Fruit fly (Drosophila melanogaster) whole organism, prepupa: ENCODE measurements around the gene Fum2.

Experiments
- CG10631 ChIP-seq: fragments of 200-800 bp; sonication (Bioruptor generic); optimal IDR thresholded peaks from 2 replicates; lab custom pipeline; 2016; ENCODE audit warnings: missing biosample characterization, missing genetic modification characterization
- CG10669 ChIP-seq: fragments of 200-800 bp; sonication (Bioruptor generic); optimal IDR thresholded peaks from 3 replicates; lab custom pipeline; 2018; ENCODE audit warnings: missing biosample characterization, mild to moderate bottlenecking, missing genetic modification characterization, moderate library complexity
- CG11294 ChIP-seq: fragments of 200-800 bp; sonication (Bioruptor generic); IDR thresholded peaks from 2 replicates; pipeline ENCODE4 v1.3.6; 2022; ENCODE audit warnings: missing biosample characterization, missing genetic modification characterization
- CG11902 ChIP-seq: fragments of 200-800 bp; sonication (Bioruptor generic); optimal IDR thresholded peaks from 3 replicates; lab custom pipeline; 2016; ENCODE audit warnings: missing biosample characterization, missing genetic modification characterization
- CG15336 ChIP-seq: fragments of 200-800 bp; sonication (Bioruptor generic); IDR thresholded peaks from 2 replicates; pipeline ENCODE4 v1.3.6; 2022; ENCODE audit warnings: missing biosample characterization, missing genetic modification characterization
- CG1621 ChIP-seq: fragments of 200-800 bp; sonication (Bioruptor generic); optimal IDR thresholded peaks from 3 replicates; lab custom pipeline; 2018; ENCODE audit warnings: missing biosample characterization, mild to moderate bottlenecking, missing genetic modification characterization
- CG16779 ChIP-seq: fragments of 200-800 bp; sonication (Bioruptor generic); optimal IDR thresholded peaks from 3 replicates; lab custom pipeline; 2017; ENCODE audit warnings: missing biosample characterization, mild to moderate bottlenecking, missing genetic modification characterization
- CG3032 ChIP-seq: fragments of 200-800 bp; optimal IDR thresholded peaks from 2 replicates; lab custom pipeline; 2019; ENCODE audit warnings: missing biosample characterization, mild to moderate bottlenecking, missing genetic modification characterization, moderate library complexity
- CG32006 ChIP-seq: fragments of 200-800 bp; sonication (Bioruptor generic); optimal IDR thresholded peaks from 3 replicates; lab custom pipeline; 2017; ENCODE audit warnings: missing biosample characterization, mild to moderate bottlenecking, missing genetic modification characterization
- CG3919 ChIP-seq: fragments of 200-800 bp; sonication (Bioruptor generic); optimal IDR thresholded peaks from 3 replicates; lab custom pipeline; 2016; ENCODE audit warnings: missing biosample characterization, missing genetic modification characterization
- CG4318 ChIP-seq: fragments of 200-800 bp; sonication (Bioruptor generic); optimal IDR thresholded peaks from 3 replicates; lab custom pipeline; 2017; ENCODE audit warnings: missing biosample characterization, mild to moderate bottlenecking, missing genetic modification characterization
- CG6276 ChIP-seq: fragments of 200-800 bp; sonication (Bioruptor generic); optimal IDR thresholded peaks from 2 replicates; lab custom pipeline; 2017; ENCODE audit warnings: missing biosample characterization, mild to moderate bottlenecking, missing genetic modification characterization
- CG6792 ChIP-seq: fragments of 200-800 bp; sonication (Bioruptor generic); optimal IDR thresholded peaks from 3 replicates; lab custom pipeline; 2016; ENCODE audit warnings: missing biosample characterization, missing genetic modification characterization
- CG6808 ChIP-seq: fragments of 200-800 bp; sonication (Bioruptor generic); optimal IDR thresholded peaks from 3 replicates; lab custom pipeline; 2017; ENCODE audit warnings: missing biosample characterization, missing genetic modification characterization, mild to moderate bottlenecking, moderate library complexity, missing genetic modification reagents
- CG6854 ChIP-seq: fragments of 200-800 bp; sonication (Bioruptor generic); optimal IDR thresholded peaks from 2 replicates; lab custom pipeline; 2017; ENCODE audit warnings: missing biosample characterization, mild to moderate bottlenecking, missing genetic modification characterization
- CG7368 ChIP-seq: fragments of 200-800 bp; sonication (Bioruptor generic); optimal IDR thresholded peaks from 3 replicates; lab custom pipeline; 2016; ENCODE audit warnings: missing biosample characterization, missing genetic modification characterization
- CG8119 ChIP-seq: fragments of 200-800 bp; sonication (Bioruptor generic); IDR thresholded peaks from 3 replicates; pipeline ENCODE4 v1.3.6; 2022; ENCODE audit warnings: missing biosample characterization, missing genetic modification characterization
- CG8632 ChIP-seq: fragments of 200-800 bp; sonication (Bioruptor generic); optimal IDR thresholded peaks from 3 replicates; lab custom pipeline; 2016; ENCODE audit warnings: missing biosample characterization, missing genetic modification characterization
- CG9139 ChIP-seq: fragments of 200-800 bp; sonication (Bioruptor generic); optimal IDR thresholded peaks from 3 replicates; lab custom pipeline; 2017; ENCODE audit warnings: missing biosample characterization, mild to moderate bottlenecking, missing genetic modification characterization
- Eip75B ChIP-seq: fragments of 200-800 bp; sonication (Bioruptor generic); optimal IDR thresholded peaks from 3 replicates; lab custom pipeline; 2016; ENCODE audit warnings: missing biosample characterization, missing genetic modification characterization
- Eip78C ChIP-seq: fragments of 200-800 bp; sonication (Bioruptor generic); peaks from one replicate; lab custom pipeline; 2016; ENCODE audit warnings: missing biosample characterization, missing genetic modification characterization
- Eip93F ChIP-seq: fragments of 200-800 bp; sonication (Bioruptor generic); optimal IDR thresholded peaks from 2 replicates; lab custom pipeline; 2016; ENCODE audit warnings: missing biosample characterization, mild to moderate bottlenecking, missing genetic modification characterization
- Ets21C ChIP-seq: fragments of 200-800 bp; sonication (Bioruptor generic); optimal IDR thresholded peaks from 3 replicates; lab custom pipeline; 2016; ENCODE audit warnings: missing biosample characterization, missing genetic modification characterization
- Ets96B ChIP-seq: fragments of 200-800 bp; optimal IDR thresholded peaks from 2 replicates; lab custom pipeline; 2019; ENCODE audit warnings: missing biosample characterization, mild to moderate bottlenecking, missing genetic modification characterization, moderate library complexity
- Hr38 ChIP-seq: sonication (Bioruptor generic); optimal IDR thresholded peaks from 2 replicates; lab custom pipeline; 2016; ENCODE audit warnings: missing biosample characterization, missing genetic modification characterization
- Lpt ChIP-seq: fragments of 200-800 bp; sonication (Bioruptor generic); optimal IDR thresholded peaks from 3 replicates; lab custom pipeline; 2016; ENCODE audit warnings: missing biosample characterization, missing genetic modification characterization
- Met ChIP-seq: fragments of 200-800 bp; sonication (Bioruptor generic); optimal IDR thresholded peaks from 3 replicates; lab custom pipeline; 2016; ENCODE audit warnings: missing biosample characterization, missing genetic modification characterization
- OdsH ChIP-seq: fragments of 200-800 bp; sonication (Bioruptor generic); optimal IDR thresholded peaks from 3 replicates; lab custom pipeline; 2016; ENCODE audit warnings: missing biosample characterization, missing genetic modification characterization
- Smox ChIP-seq: fragments of 200-800 bp; sonication (Bioruptor generic); optimal IDR thresholded peaks from 3 replicates; lab custom pipeline; 2016; ENCODE audit warnings: missing biosample characterization, missing genetic modification characterization
- Sox102F ChIP-seq: fragments of 200-800 bp; sonication (Bioruptor generic); optimal IDR thresholded peaks from 2 replicates; lab custom pipeline; 2016; ENCODE audit warnings: missing biosample characterization, mild to moderate bottlenecking, missing genetic modification characterization
- achi ChIP-seq: fragments of 200-800 bp; sonication (Bioruptor generic); optimal IDR thresholded peaks from 3 replicates; lab custom pipeline; 2016; ENCODE audit warnings: missing biosample characterization, missing genetic modification characterization
- cyc ChIP-seq: fragments of 200-800 bp; sonication (Bioruptor generic); optimal IDR thresholded peaks from 3 replicates; lab custom pipeline; 2016; ENCODE audit warnings: missing biosample characterization, missing genetic modification characterization
- dac ChIP-seq: fragments of 200-800 bp; sonication (Bioruptor generic); optimal IDR thresholded peaks from 2 replicates; lab custom pipeline; 2017; ENCODE audit warnings: missing biosample characterization, mild to moderate bottlenecking, missing genetic modification characterization
- eg ChIP-seq: fragments of 200-800 bp; sonication (Bioruptor generic); IDR thresholded peaks from 3 replicates; pipeline ENCODE4 v1.3.6; 2022; ENCODE audit warnings: missing biosample characterization, missing genetic modification characterization
- esn ChIP-seq: fragments of 200-800 bp; sonication (Bioruptor generic); optimal IDR thresholded peaks from 2 replicates; lab custom pipeline; 2016; ENCODE audit warnings: missing biosample characterization, mild to moderate bottlenecking, missing genetic modification characterization, moderate library complexity
- fd59A ChIP-seq: fragments of 200-800 bp; sonication (Bioruptor generic); optimal IDR thresholded peaks from 2 replicates; lab custom pipeline; 2017; ENCODE audit warnings: missing biosample characterization, mild to moderate bottlenecking, missing genetic modification characterization, missing genetic modification reagents
- fd85E ChIP-seq: fragments of 200-800 bp; sonication (Bioruptor generic); optimal IDR thresholded peaks from 3 replicates; lab custom pipeline; 2016; ENCODE audit warnings: missing biosample characterization, missing genetic modification characterization
- fkh ChIP-seq: fragments of 200-800 bp; sonication (Bioruptor generic); optimal IDR thresholded peaks from 3 replicates; lab custom pipeline; 2017; ENCODE audit warnings: missing biosample characterization, mild to moderate bottlenecking, missing genetic modification characterization, moderate library complexity
- lz ChIP-seq: fragments of 200-800 bp; sonication (Bioruptor generic); optimal IDR thresholded peaks from 3 replicates; lab custom pipeline; 2016; ENCODE audit warnings: missing biosample characterization, missing genetic modification characterization
- net ChIP-seq: fragments of 200-800 bp; sonication (Bioruptor generic); optimal IDR thresholded peaks from 3 replicates; lab custom pipeline; 2016; ENCODE audit warnings: missing biosample characterization, missing genetic modification characterization
- pdm3 ChIP-seq: fragments of 200-800 bp; sonication (Bioruptor generic); optimal IDR thresholded peaks from 3 replicates; lab custom pipeline; 2016; ENCODE audit warnings: missing biosample characterization, missing genetic modification characterization
- salr ChIP-seq, 2 experiments: fragments of 200-800 bp; sonication (Bioruptor generic); optimal IDR thresholded peaks; 3 replicates each; lab custom pipeline; 2016 to 2018; ENCODE audit warnings: missing biosample characterization in 2 of 2, missing genetic modification characterization in 2 of 2, mild to moderate bottlenecking in 1 of 2
- spab ChIP-seq: fragments of 200-800 bp; sonication (Bioruptor generic); optimal IDR thresholded peaks from 2 replicates; lab custom pipeline; 2017; ENCODE audit warnings: missing biosample characterization, mild to moderate bottlenecking, missing genetic modification characterization, missing genetic modification reagents
- ss ChIP-seq, 2 experiments: fragments of 200-800 bp; sonication (Bioruptor generic); optimal IDR thresholded peaks; 2 replicates in 1 of 2; 3 replicates in 1 of 2; lab custom pipeline; 2017 to 2018; ENCODE audit warnings: mild to moderate bottlenecking in 2 of 2, missing biosample characterization in 2 of 2, missing genetic modification characterization in 2 of 2, moderate library complexity in 1 of 2
- topi ChIP-seq: fragments of 200-800 bp; sonication (Bioruptor generic); optimal IDR thresholded peaks from 3 replicates; lab custom pipeline; 2016; ENCODE audit warnings: missing biosample characterization, missing genetic modification characterization
- vri ChIP-seq: fragments of 200-800 bp; sonication (Bioruptor generic); optimal IDR thresholded peaks from 3 replicates; lab custom pipeline; 2016; ENCODE audit warnings: missing biosample characterization, mild to moderate bottlenecking, missing genetic modification characterization

The Fum2 gene

DNA sequence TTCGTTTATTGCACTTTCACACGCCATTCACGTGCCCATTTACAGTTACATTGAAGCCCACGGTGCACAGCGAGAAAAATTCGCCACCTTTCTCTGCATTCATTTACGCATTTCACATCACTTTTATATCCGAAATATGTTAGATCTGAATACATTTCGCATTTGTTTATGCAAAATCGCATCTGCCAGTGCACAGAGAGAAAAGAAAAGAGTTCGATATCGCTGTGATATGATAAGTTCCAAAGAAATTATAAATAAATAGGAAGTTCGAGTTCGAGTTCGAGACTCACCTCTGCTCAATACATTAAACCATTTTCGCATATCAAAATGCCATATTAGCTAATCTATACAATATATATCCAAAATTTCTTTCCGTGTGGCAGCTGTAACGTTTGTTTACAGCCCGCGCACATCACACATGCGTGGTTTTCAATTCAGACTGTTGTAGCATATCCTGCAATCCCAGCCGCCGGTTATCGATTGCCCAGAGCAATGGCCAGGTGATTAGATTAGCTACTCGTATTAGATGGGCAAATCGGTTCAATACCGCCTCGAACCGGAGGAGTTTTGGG lies 25.5 kb upstream of the Fum2 start (continued):
- TF ChIP-seq CG8632 (GFP tag; lab: Kevin White, UChicago) (peak; percentile 90), Lpt (GFP tag; lab: Kevin White, UChicago) (peak; percentile 85), CG10631 (GFP tag; lab: Kevin White, UChicago) (peak; percentile 89), Eip75B (peak; percentile 91), CG6808 (GFP tag; lab: Kevin White, UChicago) (peak; percentile 87), Ets96B (tag; lab: Kevin White, UChicago) (peak; percentile 84), CG3919 (GFP tag; lab: Kevin White, UChicago) (peak; percentile 92), Eip78C (GFP tag; lab: Kevin White, UChicago) (peak; percentile 97), CG4318 (GFP tag; lab: Kevin White, UChicago) (peak; percentile 92), CG8119 (GFP tag; lab: Robert Waterston, UW) (peak; percentile 93), Sox102F (GFP tag; lab: Kevin White, UChicago) (peak; percentile 90), CG6276 (peak; percentile 92), achi (GFP tag; lab: Kevin White, UChicago) (peak; percentile 89), net (peak; percentile 93), spab (GFP tag; lab: Kevin White, UChicago) (peak; percentile 85), CG15336 (peak; percentile 92), cyc (GFP tag; lab: Kevin White, UChicago) (peak; percentile 94), CG16779 (tag; lab: Kevin White, UChicago) (peak; percentile 83), Hr38 (GFP tag; lab: Kevin White, UChicago) (no peak), eg (peak; percentile 89), fd85E (peak; percentile 75), CG32006 (GFP tag; lab: Kevin White, UChicago) (peak; percentile 96), topi (GFP tag; lab: Kevin White, UChicago) (peak; percentile 96)
- TF ChIP-seq, all 60 proteins: peak for 59

DNA sequence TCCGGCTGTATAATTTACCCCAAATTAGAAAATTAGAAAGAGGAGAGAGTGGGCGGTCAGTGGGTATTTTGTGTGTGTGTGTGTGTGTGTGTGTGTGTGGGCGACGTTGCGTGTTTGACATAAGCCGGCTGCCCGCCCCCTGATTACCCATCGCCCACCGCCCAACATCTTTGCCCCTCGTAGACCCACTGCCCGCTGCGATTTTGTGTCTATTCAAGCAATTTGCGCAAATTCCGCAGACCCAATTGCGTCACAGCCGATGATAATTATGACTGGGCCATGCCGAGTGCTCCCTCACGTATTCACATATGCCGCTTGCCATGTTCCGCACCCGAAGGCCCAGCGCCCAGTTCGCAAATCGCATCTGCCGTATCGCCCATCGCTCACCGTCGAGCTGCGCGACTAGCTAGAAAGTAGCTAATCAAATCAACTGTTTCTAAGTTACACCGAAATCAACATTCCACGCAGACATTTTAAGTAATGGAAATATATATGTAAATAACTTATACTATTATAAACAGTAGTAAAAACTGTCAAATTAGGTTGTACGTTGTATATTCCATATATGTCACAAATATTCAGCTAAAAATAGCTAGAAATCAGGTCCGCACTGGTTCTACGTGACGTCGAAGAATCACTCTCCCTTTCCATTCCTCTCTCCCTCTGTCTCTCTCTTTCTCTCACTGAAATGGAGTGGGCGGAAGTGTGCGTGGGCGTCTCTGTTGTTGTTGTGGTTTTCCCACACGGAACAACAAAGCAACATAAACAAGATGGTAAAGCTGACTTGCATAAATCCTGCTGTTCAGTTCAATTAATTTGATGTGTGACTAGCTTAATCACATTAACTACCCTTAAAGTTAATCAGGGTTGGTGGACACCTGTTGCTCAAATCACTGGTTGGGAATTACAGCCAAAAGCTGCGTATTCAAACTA lies 24.7 kb upstream of the Fum2 start:
- TF ChIP-seq CG3032 (tag; lab: Kevin White, UChicago), result peak; percentile 44
- no peak for TF ChIP-seq Lpt (GFP tag; lab: Kevin White, UChicago)
- TF ChIP-seq CG16779 (tag; lab: Kevin White, UChicago), result peak; percentile 40
- TF ChIP-seq Sox102F (GFP tag; lab: Kevin White, UChicago), result peak; percentile 48
- TF ChIP-seq CG9139 (GFP tag; lab: Kevin White, UChicago), result no peak
- peak; percentile 37 for TF ChIP-seq CG1621 (tag; lab: Kevin White, UChicago)
- TF ChIP-seq lz, result no peak
- peak; percentile 12 for TF ChIP-seq esn (GFP tag; lab: Kevin White, UChicago)
- no peak for TF ChIP-seq salr (GFP tag; optimal IDR thresholded peaks at IDR 0.05; lab: Kevin White, UChicago)
- peak; percentile 46 for TF ChIP-seq CG6854 (GFP tag; lab: Kevin White, UChicago)
- peak; percentile 11 for TF ChIP-seq CG6792 (GFP tag; lab: Kevin White, UChicago)
- TF ChIP-seq Smox, result no peak
- TF ChIP-seq CG3919 (GFP tag; lab: Kevin White, UChicago), result peak; percentile 34
- TF ChIP-seq fd85E, result no peak
- peak; percentile 24 for TF ChIP-seq CG10669 (GFP tag; lab: Kevin White, UChicago)
- TF ChIP-seq Ets21C, result no peak
- peak; percentile 55 for TF ChIP-seq CG6276
- no peak for TF ChIP-seq fkh (GFP tag; lab: Kevin White, UChicago)
- TF ChIP-seq OdsH (GFP tag; lab: Kevin White, UChicago), result peak; percentile 41
- TF ChIP-seq fd59A (GFP tag; lab: Kevin White, UChicago), result no peak
- peak; percentile 39 for TF ChIP-seq CG8632 (GFP tag; lab: Kevin White, UChicago)
- TF ChIP-seq Ets96B (tag; lab: Kevin White, UChicago), result peak; percentile 48
- peak; percentile 67 for TF ChIP-seq vri
- TF ChIP-seq pdm3 (GFP tag; lab: Kevin White, UChicago), result peak; percentile 34
- peak; percentile 60 for TF ChIP-seq Eip93F
- TF ChIP-seq spab (GFP tag; lab: Kevin White, UChicago), result no peak
- peak; percentile 31 for TF ChIP-seq Met (GFP tag; lab: Kevin White, UChicago)
- peak; percentile 14; the same call in 1 of the 2 replicates for TF ChIP-seq CG11294 (GFP tag; lab: Robert Waterston, UW)
- TF ChIP-seq ss (GFP tag; optimal IDR thresholded peaks at IDR 0.05; lab: Kevin White, UChicago), result peak; percentile 54 to 59
- TF ChIP-seq CG7368 (GFP tag; lab: Kevin White, UChicago), result no peak
- peak; percentile 22 for TF ChIP-seq Eip75B
- TF ChIP-seq dac (GFP tag; lab: Kevin White, UChicago), result no peak
- no peak for TF ChIP-seq CG4318 (GFP tag; lab: Kevin White, UChicago)
- TF ChIP-seq CG11902, result no peak
